Fruit fly (Drosophila melanogaster): ENCODE measurements around the gene Ranbp16.
A peak's percentile ranks its signal among the peaks of the same experiment; 100 is the strongest.

Ranbp16 gene

DNA sequence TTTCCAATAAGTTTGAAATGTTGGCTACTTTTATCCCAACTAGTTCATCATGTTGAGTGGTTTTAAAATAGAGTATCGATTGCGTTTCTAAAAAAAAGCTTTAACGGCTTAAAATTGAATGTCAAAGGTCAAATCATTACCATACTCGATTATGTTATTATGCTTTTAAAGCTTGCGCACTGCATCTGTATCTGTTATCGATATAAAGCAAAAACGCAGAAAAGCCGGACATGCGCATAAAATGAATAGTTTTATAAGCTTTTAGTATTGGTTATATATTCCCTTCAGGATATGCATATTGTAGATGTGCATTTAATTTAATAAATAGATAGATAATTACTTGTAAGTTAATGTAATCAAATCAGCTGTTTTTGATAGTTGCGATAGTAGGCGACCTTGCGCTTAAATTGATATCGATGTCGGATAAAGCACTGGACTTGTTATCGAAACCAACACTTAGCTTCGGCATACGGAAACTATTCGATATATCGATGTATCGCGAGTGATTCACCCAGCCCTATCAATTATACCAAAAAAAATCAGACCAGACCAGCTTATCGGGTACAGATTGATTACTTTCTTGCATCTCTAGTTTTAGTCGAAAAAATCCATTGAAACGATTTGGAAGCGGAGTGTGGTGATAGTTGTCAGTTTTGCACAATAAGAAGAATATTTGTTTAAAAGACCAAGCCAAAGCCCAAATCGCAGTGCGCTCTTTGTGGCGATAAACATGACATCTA, 41.9 kb downstream of the Ranbp16 start, which contains the start of gene shi:
Gene shi (plus strand): TSS at position 511 of the 740 bp plus-strand sequence.
- no peak for TF ChIP-seq CG18262 (tag; optimal IDR thresholded peaks at IDR 0.05)
- peak; percentile 46 for TF ChIP-seq Lhr (GFP tag; optimal IDR thresholded peaks at IDR 0.05)
- no peak for TF ChIP-seq Ravus (GFP tag; IDR thresholded peaks at IDR 0.05)
- no peak for TF ChIP-seq CG10654 (GFP tag; optimal IDR thresholded peaks at IDR 0.05)
- no peak for TF ChIP-seq gcm (GFP tag; optimal IDR thresholded peaks at IDR 0.05)
- no peak for TF ChIP-seq ERR (GFP tag; optimal IDR thresholded peaks at IDR 0.05)
- no peak for TF ChIP-seq ham (GFP tag; IDR thresholded peaks at IDR 0.05)
- TF ChIP-seq fd102C (GFP tag; optimal IDR thresholded peaks at IDR 0.05) = no peak
- TF ChIP-seq Gsc (GFP tag; IDR thresholded peaks at IDR 0.05) = no peak
- TF ChIP-seq Optix (GFP tag; IDR thresholded peaks at IDR 0.05) = no peak
- peak; percentile 83 for TF ChIP-seq CG2129 (GFP tag; IDR thresholded peaks at IDR 0.05; ENCODE audit: partially characterized antibody)
- TF ChIP-seq Nf-YA (GFP tag; IDR thresholded peaks at IDR 0.05) = 0 out of 2 replicates have a peak, but pooled peaks have one; percentile 18
- no peak for TF ChIP-seq CG16863 (GFP tag; optimal IDR thresholded peaks at IDR 0.05)
- no peak for TF ChIP-seq Adf1 (GFP tag; IDR thresholded peaks at IDR 0.05)
- no peak for TF ChIP-seq ab (GFP tag; optimal IDR thresholded peaks at IDR 0.05)
- TF ChIP-seq yki (optimal IDR thresholded peaks at IDR 0.05) = no peak
- peak; percentile 97; the same call in 2 of the 3 replicates for TF ChIP-seq zen2 (GFP tag; IDR thresholded peaks at IDR 0.05; ENCODE audit: partially characterized antibody)
- TF ChIP-seq CG5245 (GFP tag; optimal IDR thresholded peaks at IDR 0.05) = no peak
- TF ChIP-seq chinmo (GFP tag; IDR thresholded peaks at IDR 0.05; ENCODE audit: partially characterized antibody) = peak; percentile 96
- TF ChIP-seq btn (GFP tag; optimal IDR thresholded peaks at IDR 0.05) = no peak
- no peak for TF ChIP-seq bab2 (GFP tag; optimal IDR thresholded peaks at IDR 0.05)
- TF ChIP-seq CHES-1-like (GFP tag; optimal IDR thresholded peaks at IDR 0.05) = peak; percentile 44
- no peak for TF ChIP-seq CG6813 (GFP tag; optimal IDR thresholded peaks at IDR 0.05)
- TF ChIP-seq nerfin-1 (tag; optimal IDR thresholded peaks at IDR 0.05) = no peak
- TF ChIP-seq CoRest (tag; optimal IDR thresholded peaks at IDR 0.05) = no peak
- TF ChIP-seq ewg (GFP tag; optimal IDR thresholded peaks at IDR 0.05) = peak; percentile 97
- TF ChIP-seq CG12391 (tag; optimal IDR thresholded peaks at IDR 0.05) = peak; percentile 50
- no peak for TF ChIP-seq pros (GFP tag; optimal IDR thresholded peaks at IDR 0.05)
- TF ChIP-seq row (GFP tag; IDR thresholded peaks at IDR 0.05) = peak; percentile 67
- TF ChIP-seq CG6854 (GFP tag; optimal IDR thresholded peaks at IDR 0.05) = no peak
- TF ChIP-seq CG4282 (GFP tag; optimal IDR thresholded peaks at IDR 0.05) = no peak
- TF ChIP-seq repo (GFP tag; optimal IDR thresholded peaks at IDR 0.05) = no peak
- TF ChIP-seq Ssrp (tag; optimal IDR thresholded peaks at IDR 0.05) = no peak
- no peak for TF ChIP-seq CG3163 (GFP tag; optimal IDR thresholded peaks at IDR 0.05)
- peak; percentile 99 for TF ChIP-seq vnd (GFP tag; IDR thresholded peaks at IDR 0.05; ENCODE audit: partially characterized antibody)
- TF ChIP-seq trem (tag; optimal IDR thresholded peaks at IDR 0.05) = peak; percentile 65
- no peak for TF ChIP-seq CG12236 (GFP tag; optimal IDR thresholded peaks at IDR 0.05)
- TF ChIP-seq CG4617 (GFP tag; optimal IDR thresholded peaks at IDR 0.05; ENCODE audit: borderline replicate concordance) = peak; percentile 3
- TF ChIP-seq CG9727 (GFP tag; optimal IDR thresholded peaks at IDR 0.05) = no peak
- TF ChIP-seq CG7987 (GFP tag; optimal IDR thresholded peaks at IDR 0.05) = no peak
- peak; percentile 89 for TF ChIP-seq Med (GFP tag)
- no peak for TF ChIP-seq sens-2 (GFP tag; IDR thresholded peaks at IDR 0.05)
- TF ChIP-seq CG6272 (GFP tag; IDR thresholded peaks at IDR 0.05) = no peak
- no peak for TF ChIP-seq CG3407 (GFP tag; optimal IDR thresholded peaks at IDR 0.05)
- peak; percentile 42 for TF ChIP-seq Nf-YC (tag; optimal IDR thresholded peaks at IDR 0.05)
- no peak for TF ChIP-seq slp2 (GFP tag; optimal IDR thresholded peaks at IDR 0.05)
- no peak for TF ChIP-seq CG12942 (GFP tag; optimal IDR thresholded peaks at IDR 0.05)
- TF ChIP-seq CG10321 (GFP tag; IDR thresholded peaks at IDR 0.05) = no peak
- TF ChIP-seq org-1 (GFP tag; optimal IDR thresholded peaks at IDR 0.05) = no peak
- no peak for TF ChIP-seq pnt (GFP tag; optimal IDR thresholded peaks at IDR 0.05)
